Worm (Caenorhabditis elegans) whole organism, mixed stage, embryonic: ENCODE results near the gene C16C10.9.

Experiments used
- M03D4.4 ChIP-seq: sonication (generic microtip); optimal IDR thresholded peaks from 2 replicates; lab custom pipeline; 2017; ENCODE audit warnings: mild to moderate bottlenecking, missing genetic modification characterization, missing compliant biosample characterization
- ces-1 ChIP-seq: fragments of 150-350 bp; optimal IDR thresholded peaks from 2 replicates; lab custom pipeline; 2014; ENCODE audit warnings: missing biosample characterization, missing genetic modification reagents, missing genetic modification characterization
- lin-13 ChIP-seq: fragments of 150-350 bp; optimal IDR thresholded peaks from 2 replicates; lab custom pipeline; 2014; ENCODE audit warnings: missing biosample characterization, missing genetic modification characterization
- mab-5 ChIP-seq: fragments of 150-350 bp; optimal IDR thresholded peaks from 2 replicates; lab custom pipeline; 2014; ENCODE audit warnings: missing biosample characterization, missing genetic modification characterization
- mep-1 ChIP-seq: fragments of 150-350 bp; optimal IDR thresholded peaks from 2 replicates; lab custom pipeline; 2017; ENCODE audit warnings: missing biosample characterization, missing genetic modification reagents, missing genetic modification characterization, inconsistent platforms
- nhr-12 ChIP-seq: fragments of 150-350 bp; optimal IDR thresholded peaks from 2 replicates; lab custom pipeline; 2014; ENCODE audit warnings: missing biosample characterization, missing genetic modification characterization
- nhr-2 ChIP-seq: fragments of 150-350 bp; optimal IDR thresholded peaks from 2 replicates; lab custom pipeline; 2014; ENCODE audit warnings: missing biosample characterization, missing genetic modification characterization
- nhr-237 ChIP-seq: fragments of 150-350 bp; optimal IDR thresholded peaks from 2 replicates; lab custom pipeline; 2014; ENCODE audit warnings: missing biosample characterization, missing genetic modification characterization
- nhr-76 ChIP-seq: sonication (generic microtip); optimal IDR thresholded peaks from 2 replicates; lab custom pipeline; 2017; ENCODE audit warnings: missing biosample characterization, missing genetic modification characterization
- pha-4 ChIP-seq: fragments of 150-350 bp; optimal IDR thresholded peaks from 2 replicates; lab custom pipeline; 2018; ENCODE audit warnings: missing biosample characterization, missing genetic modification reagents, missing genetic modification characterization
- snpc-4 ChIP-seq: fragments of 150-350 bp; optimal IDR thresholded peaks from 2 replicates; lab custom pipeline; 2014; ENCODE audit warnings: missing biosample characterization, missing genetic modification characterization
- sptf-1 ChIP-seq: sonication (generic microtip); optimal IDR thresholded peaks from 2 replicates; lab custom pipeline; 2017; ENCODE audit warnings: mild to moderate bottlenecking, missing genetic modification characterization, moderate library complexity, missing compliant biosample characterization
- unc-62 ChIP-seq: fragments of 150-350 bp; optimal IDR thresholded peaks from 2 replicates; lab custom pipeline; 2014; ENCODE audit warnings: missing biosample characterization, missing genetic modification reagents, missing genetic modification characterization
- ztf-11 ChIP-seq: fragments of 150-350 bp; optimal IDR thresholded peaks from 2 replicates; lab custom pipeline; 2014; ENCODE audit warnings: missing biosample characterization, missing genetic modification characterization

ce11 chrIII:4107227-4107626 is 50.0 kb downstream of the C16C10.9 start:
- TF ChIP-seq snpc-4 (tag; lab: Kevin White, UChicago) (no peak), M03D4.4 (tag; lab: Kevin White, UChicago) (no peak), nhr-2 (no peak), nhr-76 (tag; lab: Kevin White, UChicago) (no peak), lin-13 (tag; lab: Kevin White, UChicago) (no peak), unc-62 (GFP tag; lab: Kevin White, UChicago) (no peak), mep-1 (tag; lab: Kevin White, UChicago) (no peak), nhr-237 (tag; lab: Kevin White, UChicago) (no peak), ces-1 (GFP tag; lab: Kevin White, UChicago) (peak; percentile 72), pha-4 (tag; lab: Kevin White, UChicago) (no peak), ztf-11 (no peak), nhr-12 (tag; lab: Kevin White, UChicago) (no peak), mab-5 (no peak), sptf-1 (tag; lab: Kevin White, UChicago) (no peak)
